Worm (Caenorhabditis elegans) whole organism, mixed stage, embryonic: ENCODE results near the gene F15E6.10.

ENCODE experiments used
- M03D4.4 ChIP-seq: sonication (generic microtip); optimal IDR thresholded peaks from 2 replicates; lab custom pipeline; 2017; ENCODE audit warnings: mild to moderate bottlenecking, missing genetic modification characterization, missing compliant biosample characterization
- bed-3 ChIP-seq: fragments of 200-800 bp; sonication (Bioruptor generic); optimal IDR thresholded peaks from 3 replicates; lab custom pipeline; 2018; ENCODE audit warnings: mild to moderate bottlenecking, missing genetic modification characterization, moderate library complexity, missing compliant biosample characterization
- blmp-1 ChIP-seq: fragments of 150-350 bp; optimal IDR thresholded peaks from 2 replicates; lab custom pipeline; 2014; ENCODE audit warnings: missing biosample characterization, missing genetic modification characterization
- ceh-39 ChIP-seq: fragments of 150-350 bp; optimal IDR thresholded peaks from 2 replicates; lab custom pipeline; 2014; ENCODE audit warnings: missing biosample characterization, missing genetic modification characterization
- ceh-43 ChIP-seq: fragments of 200-800 bp; sonication (Bioruptor generic); optimal IDR thresholded peaks from 2 replicates; lab custom pipeline; 2018; ENCODE audit warnings: mild to moderate bottlenecking, missing genetic modification characterization, moderate library complexity, missing compliant biosample characterization
- ces-1 ChIP-seq: fragments of 150-350 bp; optimal IDR thresholded peaks from 2 replicates; lab custom pipeline; 2014; ENCODE audit warnings: missing biosample characterization, missing genetic modification reagents, missing genetic modification characterization
- cnd-1 ChIP-seq: fragments of 200-800 bp; sonication (Bioruptor generic); optimal IDR thresholded peaks from 2 replicates; lab custom pipeline; 2018; ENCODE audit warnings: mild to moderate bottlenecking, missing genetic modification characterization, missing compliant biosample characterization
- drap-1 ChIP-seq: fragments of 200-800 bp; sonication (Bioruptor generic); optimal IDR thresholded peaks from 3 replicates; lab custom pipeline; 2018; ENCODE audit warnings: mild to moderate bottlenecking, missing genetic modification characterization, missing compliant biosample characterization
- elt-1 ChIP-seq: sonication (generic microtip); optimal IDR thresholded peaks from 2 replicates; lab custom pipeline; 2017; ENCODE audit warnings: missing genetic modification characterization, mild to moderate bottlenecking, missing compliant biosample characterization, antibody characterized with exemption, moderate library complexity, borderline replicate concordance; ENCODE audit not compliant: insufficient read depth
- elt-3 ChIP-seq: fragments of 150-350 bp; optimal IDR thresholded peaks from 2 replicates; lab custom pipeline; 2014; ENCODE audit warnings: missing biosample characterization, missing genetic modification characterization
- flh-1 ChIP-seq: fragments of 200-800 bp; sonication (Bioruptor generic); optimal IDR thresholded peaks from 2 replicates; lab custom pipeline; 2018; ENCODE audit warnings: mild to moderate bottlenecking, missing genetic modification characterization, moderate library complexity, missing compliant biosample characterization
- ham-2 ChIP-seq: fragments of 200-800 bp; sonication (Bioruptor generic); optimal IDR thresholded peaks from 2 replicates; lab custom pipeline; 2018; ENCODE audit warnings: mild to moderate bottlenecking, missing genetic modification characterization, missing compliant biosample characterization
- hlh-1 ChIP-seq: fragments of 150-350 bp; optimal IDR thresholded peaks from 2 replicates; lab custom pipeline; 2014; ENCODE audit warnings: missing biosample characterization, missing genetic modification reagents, missing genetic modification characterization
- lin-13 ChIP-seq: fragments of 150-350 bp; optimal IDR thresholded peaks from 2 replicates; lab custom pipeline; 2014; ENCODE audit warnings: missing biosample characterization, missing genetic modification characterization
- lin-32 ChIP-seq: fragments of 200-800 bp; sonication (Bioruptor generic); optimal IDR thresholded peaks from 2 replicates; lab custom pipeline; 2018; ENCODE audit warnings: mild to moderate bottlenecking, missing genetic modification characterization, missing compliant biosample characterization
- lsy-2 ChIP-seq: fragments of 150-350 bp; optimal IDR thresholded peaks from 2 replicates; lab custom pipeline; 2014; ENCODE audit warnings: missing biosample characterization, missing genetic modification characterization
- mab-5 ChIP-seq: fragments of 150-350 bp; optimal IDR thresholded peaks from 2 replicates; lab custom pipeline; 2014; ENCODE audit warnings: missing biosample characterization, missing genetic modification characterization
- mep-1 ChIP-seq: fragments of 150-350 bp; optimal IDR thresholded peaks from 2 replicates; lab custom pipeline; 2017; ENCODE audit warnings: missing biosample characterization, missing genetic modification reagents, missing genetic modification characterization, inconsistent platforms
- mls-2 ChIP-seq: sonication (generic microtip); optimal IDR thresholded peaks from 2 replicates; lab custom pipeline; 2016; ENCODE audit warnings: mild to moderate bottlenecking, missing genetic modification characterization, moderate library complexity, missing compliant biosample characterization
- nhr-12 ChIP-seq: fragments of 150-350 bp; optimal IDR thresholded peaks from 2 replicates; lab custom pipeline; 2014; ENCODE audit warnings: missing biosample characterization, missing genetic modification characterization
- nhr-28 ChIP-seq: fragments of 150-350 bp; optimal IDR thresholded peaks from 2 replicates; lab custom pipeline; 2014; ENCODE audit warnings: missing biosample characterization, missing genetic modification characterization
- nhr-76 ChIP-seq: sonication (generic microtip); optimal IDR thresholded peaks from 2 replicates; lab custom pipeline; 2017; ENCODE audit warnings: missing biosample characterization, missing genetic modification characterization
- pha-4 ChIP-seq: fragments of 150-350 bp; optimal IDR thresholded peaks from 2 replicates; lab custom pipeline; 2018; ENCODE audit warnings: missing biosample characterization, missing genetic modification reagents, missing genetic modification characterization
- sem-2 ChIP-seq: fragments of 200-800 bp; sonication (Bioruptor generic); optimal IDR thresholded peaks from 2 replicates; lab custom pipeline; 2018; ENCODE audit warnings: mild to moderate bottlenecking, missing genetic modification characterization, missing compliant biosample characterization
- snpc-4 ChIP-seq: fragments of 150-350 bp; optimal IDR thresholded peaks from 2 replicates; lab custom pipeline; 2014; ENCODE audit warnings: missing biosample characterization, missing genetic modification characterization
- sptf-1 ChIP-seq: sonication (generic microtip); optimal IDR thresholded peaks from 2 replicates; lab custom pipeline; 2017; ENCODE audit warnings: mild to moderate bottlenecking, missing genetic modification characterization, moderate library complexity, missing compliant biosample characterization
- tbx-8 ChIP-seq: fragments of 200-800 bp; sonication (Bioruptor generic); optimal IDR thresholded peaks from 2 replicates; lab custom pipeline; 2018; ENCODE audit warnings: mild to moderate bottlenecking, missing genetic modification characterization, moderate library complexity, missing compliant biosample characterization
- unc-120 ChIP-seq: sonication (generic microtip); optimal IDR thresholded peaks from 2 replicates; lab custom pipeline; 2017; ENCODE audit warnings: missing genetic modification characterization, missing compliant biosample characterization; ENCODE audit not compliant: poor library complexity, severe bottlenecking
- unc-39 ChIP-seq: fragments of 150-350 bp; optimal IDR thresholded peaks from 2 replicates; lab custom pipeline; 2014; ENCODE audit warnings: missing biosample characterization, missing genetic modification characterization
- zip-8 ChIP-seq: fragments of 150-350 bp; optimal IDR thresholded peaks from 2 replicates; lab custom pipeline; 2014; ENCODE audit warnings: missing biosample characterization, missing genetic modification characterization
- ztf-11 ChIP-seq: fragments of 150-350 bp; optimal IDR thresholded peaks from 2 replicates; lab custom pipeline; 2014; ENCODE audit warnings: missing biosample characterization, missing genetic modification characterization

F15E6.10 gene

DNA sequence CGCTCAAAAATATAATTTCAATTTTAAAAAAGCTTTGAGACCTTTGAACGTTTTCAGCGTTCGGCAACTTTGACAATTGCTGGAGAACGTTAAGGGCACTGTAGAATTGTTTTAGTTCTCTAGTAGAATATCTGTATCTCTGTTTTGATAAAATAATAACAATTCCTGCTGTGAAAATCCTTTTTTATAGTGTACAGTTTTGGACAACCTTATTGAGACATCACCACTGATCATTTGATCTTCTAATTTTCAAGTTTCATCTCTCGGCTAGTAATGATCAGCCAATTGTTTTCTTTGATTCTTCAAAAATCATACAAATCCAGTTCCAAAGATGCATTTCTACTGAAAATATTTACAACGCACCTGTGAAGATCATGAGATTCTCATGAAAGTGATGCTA is at the start of gene F15E6.10:
TSS of gene F15E6.10 (plus strand) at position 301 of the 400 bp plus-strand sequence.
- TF ChIP-seq cnd-1 (tag; lab: Kevin White, UChicago) (no peak), unc-120 (no peak)

DNA sequence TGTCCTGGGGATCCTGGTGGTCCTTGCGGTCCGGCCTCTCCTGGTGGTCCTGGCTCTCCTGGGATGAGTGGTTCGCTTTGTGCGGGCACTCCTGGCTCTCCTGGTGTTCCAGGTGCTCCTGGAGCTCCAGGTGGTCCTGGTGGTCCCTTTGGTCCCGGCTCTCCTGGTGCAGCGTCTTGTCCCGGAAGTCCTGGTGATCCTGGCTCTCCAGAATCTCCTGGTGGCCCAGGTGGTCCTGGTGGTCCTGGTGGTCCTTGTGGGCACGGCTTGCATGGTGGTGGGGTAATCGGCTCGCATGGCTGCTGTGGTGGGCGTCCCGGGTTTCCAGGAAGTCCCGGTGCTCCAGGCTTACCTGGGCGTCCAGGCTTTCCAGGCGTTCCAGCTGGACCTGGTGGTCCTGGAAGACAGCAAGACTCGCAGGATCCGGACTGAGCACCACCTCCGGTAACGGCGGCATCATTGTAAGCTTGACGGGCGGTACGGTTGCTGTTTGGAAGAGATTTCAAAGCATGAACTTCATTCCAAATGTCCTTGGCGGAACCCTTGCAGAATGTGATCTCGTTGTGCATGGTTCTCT is 48.8 kb upstream of the F15E6.10 start:
- TF ChIP-seq snpc-4 (tag; lab: Kevin White, UChicago): no peak
- TF ChIP-seq cnd-1 (tag; lab: Kevin White, UChicago): no peak
- TF ChIP-seq lin-32 (GFP tag; lab: Kevin White, UChicago): no peak
- no peak for TF ChIP-seq mls-2 (tag; lab: Kevin White, UChicago)
- no peak for TF ChIP-seq elt-3
- no peak for TF ChIP-seq zip-8 (tag; lab: Kevin White, UChicago)
- no peak for TF ChIP-seq mab-5
- no peak for TF ChIP-seq flh-1
- no peak for TF ChIP-seq elt-1 (tag; lab: Kevin White, UChicago)
- TF ChIP-seq nhr-12 (tag; lab: Kevin White, UChicago): no peak
- no peak for TF ChIP-seq nhr-76 (tag; lab: Kevin White, UChicago)
- TF ChIP-seq lsy-2 (tag; lab: Kevin White, UChicago): no peak
- TF ChIP-seq unc-120: no peak

DNA sequence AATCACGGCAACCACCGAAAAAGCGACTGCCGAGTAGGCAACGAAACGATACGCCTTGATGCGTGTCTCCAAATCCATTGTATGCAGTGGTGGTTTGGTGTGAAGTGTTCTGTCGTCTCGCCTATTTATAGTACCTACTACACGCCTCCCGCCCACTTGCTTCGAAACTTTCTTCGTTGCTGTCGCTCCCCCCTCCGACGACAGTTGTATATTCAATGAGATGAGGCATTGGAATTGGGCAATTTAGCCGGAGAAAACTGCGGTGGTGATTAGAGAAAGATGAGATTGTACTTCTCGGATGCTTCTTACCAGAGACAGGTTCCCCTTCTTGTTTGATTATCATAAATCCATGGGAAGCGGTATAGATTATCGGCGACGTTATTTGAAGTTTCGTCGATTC is 48.2 kb upstream of the F15E6.10 start, which contains the start of gene col-34:
TSS of gene col-34 (minus strand) at position 101 of the 400 bp plus-strand sequence.
- TF ChIP-seq bed-3 (no peak), drap-1 (GFP tag; lab: Kevin White, UChicago) (no peak), ham-2 (no peak), ceh-39 (tag; lab: Kevin White, UChicago) (no peak), lin-13 (no peak), M03D4.4 (tag; lab: Kevin White, UChicago) (no peak), nhr-28 (tag; lab: Kevin White, UChicago) (no peak), sem-2 (no peak)

- no peak for TF ChIP-seq tbx-8
- no peak for TF ChIP-seq lsy-2 (tag; lab: Kevin White, UChicago)
These were observed 46.2 kb upstream of the F15E6.10 start, which contains the start of gene ttr-20 for ce11 chrIV:4246493-4246892. TSS of gene ttr-20 (plus strand) at chrIV:4246793.

- TF ChIP-seq ces-1 (GFP tag; lab: Kevin White, UChicago) (peak; percentile 68), unc-120 (peak; percentile 42), lsy-2 (tag; lab: Kevin White, UChicago) (peak; percentile 70), M03D4.4 (tag; lab: Kevin White, UChicago) (no peak), ceh-39 (tag; lab: Kevin White, UChicago) (peak; percentile 3), sptf-1 (peak; percentile 29), unc-39 (no peak), zip-8 (tag; lab: Kevin White, UChicago) (no peak), mep-1 (tag; lab: Kevin White, UChicago) (peak; percentile 32), lin-32 (GFP tag; lab: Kevin White, UChicago) (no peak), nhr-28 (tag; lab: Kevin White, UChicago) (no peak), lin-13 (peak; percentile 15), pha-4 (tag; lab: Kevin White, UChicago) (peak; percentile 31)
These were observed 45.3 kb upstream of the F15E6.10 start for ce11 chrIV:4247334-4247733.

ce11 chrIV:4247770-4248169 is 44.9 kb upstream of the F15E6.10 start, which contains the start of gene ama-1:
TSS of gene ama-1 (plus strand) at chrIV:4248070.
- TF ChIP-seq sem-2: no peak
- TF ChIP-seq ztf-11: no peak
- no peak for TF ChIP-seq nhr-76 (tag; lab: Kevin White, UChicago)
- TF ChIP-seq mls-2 (tag; lab: Kevin White, UChicago): no peak
- no peak for TF ChIP-seq drap-1 (GFP tag; lab: Kevin White, UChicago)
- TF ChIP-seq blmp-1 (tag; lab: Kevin White, UChicago): no peak
- no peak for TF ChIP-seq hlh-1 (tag; lab: Kevin White, UChicago)
- TF ChIP-seq lsy-2 (tag; lab: Kevin White, UChicago): no peak
- no peak for TF ChIP-seq ceh-39 (tag; lab: Kevin White, UChicago)
- no peak for TF ChIP-seq zip-8 (tag; lab: Kevin White, UChicago)
- TF ChIP-seq lin-13: no peak
- no peak for TF ChIP-seq unc-39
- no peak for TF ChIP-seq M03D4.4 (tag; lab: Kevin White, UChicago)
- no peak for TF ChIP-seq unc-120
- TF ChIP-seq ceh-43: no peak
- no peak for TF ChIP-seq mep-1 (tag; lab: Kevin White, UChicago)
- no peak for TF ChIP-seq ham-2
